Fruit fly (Drosophila melanogaster) S2 (cell line): ENCODE results near the gene Fic.

Experiments used
- CG8478 ChIP-seq: fragments of >200 bp; optimal IDR thresholded peaks from 2 replicates; lab custom pipeline; 2018
- CTCF ChIP-seq, 2 experiments: fragments of >200 bp; optimal IDR thresholded peaks; 2 replicates each; lab custom pipeline; 2018

dm6 chr2L:6448334-6448703 is 24.2 kb downstream of the Fic start, which contains the start of gene Acox3:
- TF ChIP-seq CTCF (optimal IDR thresholded peaks at IDR 0.05; lab: Kevin White, UChicago), result no peak
- no peak for TF ChIP-seq CG8478
